Worm (Caenorhabditis elegans) whole organism, L1 larva: ENCODE data around the gene mpk-1.

Source experiments
- ets-5 ChIP-seq: fragments of 200-800 bp; sonication (Bioruptor generic); IDR thresholded peaks from 2 replicates; pipeline ENCODE4 v1.3.6; 2022; ENCODE audit warnings: missing genetic modification characterization, missing compliant biosample characterization
- nhr-77 ChIP-seq: fragments of 150-350 bp; optimal IDR thresholded peaks from 2 replicates; lab custom pipeline; 2014; ENCODE audit warnings: missing biosample characterization, missing genetic modification characterization
- tbx-2 ChIP-seq: sonication (generic microtip); optimal IDR thresholded peaks from 2 replicates; lab custom pipeline; 2016; ENCODE audit warnings: missing genetic modification characterization, missing compliant biosample characterization
- unc-62 ChIP-seq: fragments of 150-350 bp; optimal IDR thresholded peaks from 2 replicates; lab custom pipeline; 2014; ENCODE audit warnings: missing biosample characterization, missing genetic modification reagents, missing genetic modification characterization
- ztf-11 ChIP-seq, 2 experiments: sonication (generic microtip); optimal IDR thresholded peaks; 2 replicates each; lab custom pipeline; 2016 to 2017; ENCODE audit warnings: missing genetic modification characterization in 2 of 2, missing biosample characterization in 1 of 2, missing compliant biosample characterization in 1 of 2

DNA sequence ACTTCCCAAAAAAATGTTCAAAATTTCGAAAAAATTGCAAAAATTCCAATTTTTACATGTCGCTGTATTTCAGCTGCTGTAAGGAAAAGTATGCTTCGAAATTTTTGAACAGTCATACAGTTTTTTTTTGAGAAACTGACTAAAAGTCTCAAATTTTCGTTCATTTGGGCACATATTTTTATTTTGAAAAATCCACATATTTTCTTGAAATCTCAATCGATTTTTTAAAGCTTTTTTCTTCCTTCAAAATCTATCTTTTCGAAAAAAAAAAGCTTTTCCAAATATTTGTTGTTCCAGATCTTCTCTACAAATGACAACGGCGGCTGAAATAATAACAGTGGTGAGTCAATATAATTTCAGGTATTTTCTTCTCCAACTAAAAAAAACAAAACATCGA is 30.9 kb downstream of the mpk-1 start, which contains the start of gene asd-1:
- TF ChIP-seq nhr-77 (tag; lab: Kevin White, UChicago) (no peak), unc-62 (GFP tag; lab: Kevin White, UChicago) (no peak), ets-5 (no peak), ztf-11 (tag; optimal IDR thresholded peaks at IDR 0.05; lab: Kevin White, UChicago) (no peak), tbx-2 (tag; lab: Kevin White, UChicago) (no peak)
